Fruit fly (Drosophila melanogaster): Measurements from ENCODE around the gene ringer.

DNA sequence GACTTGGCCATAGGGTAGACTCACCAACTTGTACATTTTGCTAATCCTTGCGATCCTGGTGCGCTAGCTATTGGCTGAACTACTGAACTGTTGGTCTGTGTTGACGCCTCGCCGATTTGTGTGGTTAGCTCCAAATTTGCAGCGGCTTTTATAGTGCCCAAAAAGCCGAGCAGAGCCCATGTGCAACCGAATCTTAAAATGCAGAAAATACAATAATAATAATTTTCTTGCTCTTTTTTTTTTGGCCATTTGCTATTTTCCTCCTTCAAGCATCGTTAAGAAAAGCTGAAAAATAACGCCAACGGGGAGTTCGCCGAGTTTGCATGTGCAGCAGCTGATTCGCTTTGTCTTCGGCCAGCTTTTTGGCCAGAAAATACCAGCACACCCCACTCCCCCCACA, 50.8 kb downstream of the ringer start, which contains the start of gene CG13042:
- TF ChIP-seq Jra (GFP tag; optimal IDR thresholded peaks at IDR 0.05) (no peak), psq (GFP tag; optimal IDR thresholded peaks at IDR 0.05) (no peak), CG32264 (GFP tag; optimal IDR thresholded peaks at IDR 0.05) (no peak), CrebA (GFP tag; optimal IDR thresholded peaks at IDR 0.05; ENCODE audit: borderline replicate concordance) (no peak), Hr78 (GFP tag; optimal IDR thresholded peaks at IDR 0.05) (no peak)

All from whole organism, wandering third instar larva.